Worm (Caenorhabditis elegans) whole organism, L1 larva: Measurements from ENCODE around the gene vang-1.
A peak's percentile ranks its signal among the peaks of the same experiment; 100 is the strongest.

ENCODE experiments used
- C04F5.9 ChIP-seq: sonication (generic microtip); optimal IDR thresholded peaks from 2 replicates; lab custom pipeline; 2016; ENCODE audit warnings: missing genetic modification characterization, missing compliant biosample characterization
- C16A3.4 ChIP-seq: fragments of 150-350 bp; optimal IDR thresholded peaks from 2 replicates; lab custom pipeline; 2014; ENCODE audit warnings: missing biosample characterization, missing genetic modification characterization
- C34B4.2 ChIP-seq: sonication (generic microtip); optimal IDR thresholded peaks from 2 replicates; lab custom pipeline; 2017; ENCODE audit warnings: mild to moderate bottlenecking, missing genetic modification characterization, missing compliant biosample characterization
- Y116A8C.19 ChIP-seq: sonication (generic microtip); optimal IDR thresholded peaks from 2 replicates; lab custom pipeline; 2016; ENCODE audit warnings: missing compliant biosample characterization, missing genetic modification characterization, borderline replicate concordance
- ama-1 ChIP-seq: fragments of 150-350 bp; optimal IDR thresholded peaks from 2 replicates; lab custom pipeline; 2014
- blmp-1 ChIP-seq: fragments of 150-350 bp; optimal IDR thresholded peaks from 2 replicates; lab custom pipeline; 2014; ENCODE audit warnings: missing biosample characterization, missing genetic modification characterization
- ceh-63 ChIP-seq: fragments of 200-800 bp; sonication (Bioruptor generic); optimal IDR thresholded peaks from 2 replicates; lab custom pipeline; 2018; ENCODE audit warnings: mild to moderate bottlenecking, missing genetic modification characterization, missing compliant biosample characterization
- ceh-8 ChIP-seq: fragments of 200-800 bp; sonication (Bioruptor generic); optimal IDR thresholded peaks from 2 replicates; lab custom pipeline; 2018; ENCODE audit warnings: mild to moderate bottlenecking, missing genetic modification characterization, moderate library complexity, missing compliant biosample characterization
- ceh-88 ChIP-seq: fragments of 200-800 bp; sonication (Bioruptor generic); IDR thresholded peaks from 2 replicates; pipeline ENCODE4 v1.3.6; 2022; ENCODE audit warnings: missing genetic modification characterization, missing compliant biosample characterization
- efl-1 ChIP-seq, 4 experiments: fragments of 150-350 bp; optimal IDR thresholded peaks in 3 of 4; peaks in 1 of 4; 1 replicate in 1 of 4; 2 replicates in 3 of 4; lab custom pipeline; 2014; ENCODE audit warnings: missing biosample characterization in 2 of 4, missing genetic modification characterization in 2 of 4, missing genetic modification reagents in 2 of 4
- efl-3 ChIP-seq: fragments of 200-800 bp; sonication (Bioruptor generic); optimal IDR thresholded peaks from 2 replicates; lab custom pipeline; 2018; ENCODE audit warnings: mild to moderate bottlenecking, missing genetic modification characterization, missing compliant biosample characterization
- egl-13 ChIP-seq: sonication (generic microtip); optimal IDR thresholded peaks from 2 replicates; lab custom pipeline; 2016; ENCODE audit warnings: missing genotype, missing genetic modification reagents, missing genetic modification characterization, missing compliant biosample characterization
- fkh-10 ChIP-seq: sonication (generic microtip); optimal IDR thresholded peaks from 2 replicates; lab custom pipeline; 2017; ENCODE audit warnings: missing biosample characterization, missing genetic modification reagents, missing genetic modification characterization
- fkh-4 ChIP-seq: sonication (generic microtip); optimal IDR thresholded peaks from 2 replicates; lab custom pipeline; 2016; ENCODE audit warnings: missing compliant biosample characterization, missing genetic modification characterization, borderline replicate concordance
- fkh-8 ChIP-seq: sonication (generic microtip); optimal IDR thresholded peaks from 2 replicates; lab custom pipeline; 2016; ENCODE audit warnings: mild to moderate bottlenecking, missing genetic modification characterization, missing compliant biosample characterization
- grh-1 ChIP-seq: fragments of 200-800 bp; sonication (Bioruptor generic); IDR thresholded peaks from 2 replicates; pipeline ENCODE4 v1.3.6; 2022; ENCODE audit warnings: missing genetic modification reagents, missing genetic modification characterization, missing compliant biosample characterization
- hlh-17 ChIP-seq: fragments of 200-800 bp; sonication (Bioruptor generic); optimal IDR thresholded peaks from 2 replicates; lab custom pipeline; 2018; ENCODE audit warnings: missing genetic modification characterization, mild to moderate bottlenecking, missing compliant biosample characterization, moderate library complexity, borderline replicate concordance
- hpl-2 ChIP-seq: fragments of 150-350 bp; optimal IDR thresholded peaks from 2 replicates; lab custom pipeline; 2014; ENCODE audit warnings: missing biosample characterization, missing genetic modification reagents, missing genetic modification characterization
- irx-1 ChIP-seq: sonication (generic microtip); optimal IDR thresholded peaks from 2 replicates; lab custom pipeline; 2016; ENCODE audit warnings: missing genetic modification characterization, missing compliant biosample characterization
- isw-1 ChIP-seq: fragments of 200-800 bp; sonication (Bioruptor generic); IDR thresholded peaks from 2 replicates; pipeline ENCODE4 v1.3.6; 2022; ENCODE audit warnings: missing genetic modification characterization, missing compliant biosample characterization
- lin-14 ChIP-seq: fragments of 200-800 bp; sonication (Bioruptor generic); optimal IDR thresholded peaks from 2 replicates; lab custom pipeline; 2018; ENCODE audit warnings: mild to moderate bottlenecking, missing genetic modification characterization, moderate library complexity, missing compliant biosample characterization
- lin-15B ChIP-seq: fragments of 150-350 bp; sonication (generic microtip); optimal IDR thresholded peaks from 3 replicates; lab custom pipeline; 2014; ENCODE audit warnings: missing biosample characterization, missing genetic modification characterization
- lin-39 ChIP-seq: fragments of 150-350 bp; optimal IDR thresholded peaks from 2 replicates; lab custom pipeline; 2014; ENCODE audit warnings: missing biosample characterization, missing genetic modification reagents, missing genetic modification characterization
- lir-3 ChIP-seq: sonication (generic microtip); optimal IDR thresholded peaks from 2 replicates; lab custom pipeline; 2016; ENCODE audit warnings: mild to moderate bottlenecking, missing genetic modification characterization, moderate library complexity, missing compliant biosample characterization; ENCODE audit not compliant: poor library complexity
- lsy-2 ChIP-seq, 2 experiments: fragments of 150-350 bp; optimal IDR thresholded peaks; 2 replicates each; lab custom pipeline; 2014; ENCODE audit warnings: missing biosample characterization in 2 of 2, missing genetic modification characterization in 2 of 2
- mdl-1 ChIP-seq, 2 experiments: fragments of 150-350 bp; optimal IDR thresholded peaks; 2 replicates each; lab custom pipeline; 2014 to 2017; ENCODE audit warnings: missing biosample characterization in 2 of 2, missing genetic modification characterization in 2 of 2, inconsistent platforms in 1 of 2
- mep-1 ChIP-seq: fragments of 150-350 bp; optimal IDR thresholded peaks from 2 replicates; lab custom pipeline; 2014; ENCODE audit warnings: missing biosample characterization, missing genetic modification characterization
- nhr-11 ChIP-seq: fragments of 150-350 bp; optimal IDR thresholded peaks from 2 replicates; lab custom pipeline; 2014; ENCODE audit warnings: missing biosample characterization, missing genetic modification characterization
- nhr-12 ChIP-seq: sonication (generic microtip); optimal IDR thresholded peaks from 2 replicates; lab custom pipeline; 2017; ENCODE audit warnings: missing biosample characterization, missing genetic modification characterization
- nhr-19 ChIP-seq: fragments of 200-800 bp; sonication (Bioruptor generic); conservative IDR thresholded peaks from 2 replicates; pipeline ENCODE4 v1.3.6; 2022; ENCODE audit warnings: missing genetic modification characterization, missing compliant biosample characterization
- nhr-237 ChIP-seq: fragments of 150-350 bp; optimal IDR thresholded peaks from 2 replicates; lab custom pipeline; 2014; ENCODE audit warnings: missing biosample characterization, missing genetic modification characterization
- nhr-47 ChIP-seq: sonication (generic microtip); optimal IDR thresholded peaks from 2 replicates; lab custom pipeline; 2016; ENCODE audit warnings: mild to moderate bottlenecking, missing genetic modification characterization, moderate library complexity, missing compliant biosample characterization
- nhr-76 ChIP-seq: sonication (generic microtip); optimal IDR thresholded peaks from 2 replicates; lab custom pipeline; 2017; ENCODE audit warnings: missing biosample characterization, missing genetic modification characterization
- nhr-77 ChIP-seq: fragments of 150-350 bp; optimal IDR thresholded peaks from 2 replicates; lab custom pipeline; 2014; ENCODE audit warnings: missing biosample characterization, missing genetic modification characterization
- nhr-84 ChIP-seq: sonication (generic microtip); optimal IDR thresholded peaks from 2 replicates; lab custom pipeline; 2017; ENCODE audit warnings: missing biosample characterization, missing genetic modification characterization
- nhr-85 ChIP-seq: sonication (generic microtip); peaks from one replicate; lab custom pipeline; 2016; ENCODE audit warnings: missing genetic modification characterization, inconsistent platforms, missing compliant biosample characterization
- pax-3 ChIP-seq: fragments of 200-800 bp; sonication (Bioruptor generic); optimal IDR thresholded peaks from 2 replicates; lab custom pipeline; 2018; ENCODE audit warnings: mild to moderate bottlenecking, missing genetic modification characterization, moderate library complexity, missing compliant biosample characterization
- skn-1 ChIP-seq: fragments of 150-350 bp; optimal IDR thresholded peaks from 2 replicates; lab custom pipeline; 2014; ENCODE audit warnings: missing biosample characterization, missing genetic modification characterization
- snpc-4 ChIP-seq: fragments of 150-350 bp; optimal IDR thresholded peaks from 2 replicates; lab custom pipeline; 2014; ENCODE audit warnings: missing biosample characterization, missing genetic modification characterization
- sptf-1 ChIP-seq: fragments of 150-350 bp; optimal IDR thresholded peaks from 2 replicates; lab custom pipeline; 2014; ENCODE audit warnings: missing biosample characterization, missing genetic modification characterization
- swsn-7 ChIP-seq: sonication (generic microtip); optimal IDR thresholded peaks from 2 replicates; lab custom pipeline; 2016; ENCODE audit warnings: missing genetic modification characterization, missing compliant biosample characterization
- tbx-2 ChIP-seq: sonication (generic microtip); optimal IDR thresholded peaks from 2 replicates; lab custom pipeline; 2016; ENCODE audit warnings: missing genetic modification characterization, missing compliant biosample characterization
- tlp-1 ChIP-seq: fragments of 150-350 bp; optimal IDR thresholded peaks from 2 replicates; lab custom pipeline; 2014; ENCODE audit warnings: missing biosample characterization, missing genetic modification characterization
- unc-130 ChIP-seq: fragments of 150-350 bp; optimal IDR thresholded peaks from 2 replicates; lab custom pipeline; 2017; ENCODE audit warnings: missing biosample characterization, missing genetic modification characterization, inconsistent platforms
- xbp-1 ChIP-seq: sonication (generic microtip); optimal IDR thresholded peaks from 2 replicates; lab custom pipeline; 2016; ENCODE audit warnings: missing genetic modification characterization, missing compliant biosample characterization
- zag-1 ChIP-seq: fragments of 150-350 bp; optimal IDR thresholded peaks from 2 replicates; lab custom pipeline; 2014; ENCODE audit warnings: missing biosample characterization, missing genetic modification characterization
- zip-4 ChIP-seq: fragments of 200-800 bp; sonication (Bioruptor generic); optimal IDR thresholded peaks from 2 replicates; lab custom pipeline; 2018; ENCODE audit warnings: mild to moderate bottlenecking, missing genetic modification characterization, moderate library complexity, missing compliant biosample characterization
- ztf-4 ChIP-seq: fragments of 150-350 bp; optimal IDR thresholded peaks from 2 replicates; lab custom pipeline; 2014; ENCODE audit warnings: missing biosample characterization, missing genetic modification characterization

Gene vang-1

DNA sequence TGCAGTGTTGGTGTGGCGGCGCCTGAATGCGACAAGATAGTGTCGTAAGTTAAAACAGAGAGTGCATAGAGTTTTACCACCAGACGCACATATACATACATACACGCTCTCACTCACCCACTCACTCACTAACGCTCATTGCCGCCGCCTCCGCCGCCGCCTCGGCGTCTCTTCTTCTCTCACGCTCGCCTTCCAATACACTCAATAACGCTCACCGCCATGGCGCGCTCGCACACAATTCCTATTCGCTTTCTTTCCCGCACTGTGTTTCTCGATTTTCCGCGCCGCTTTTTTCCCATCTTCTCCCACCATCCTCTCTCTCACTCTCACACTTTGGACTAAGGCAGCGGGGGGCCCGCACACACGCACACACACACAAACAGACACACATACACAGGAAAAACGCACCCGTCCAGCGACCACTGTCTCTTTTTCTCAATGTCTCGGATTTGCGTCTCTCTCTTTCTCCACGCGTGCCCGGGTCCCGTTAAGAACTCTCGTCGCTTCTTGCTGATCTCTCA is 33.2 kb upstream of the vang-1 start, which contains the start of gene kin-29 (continued):
- TF ChIP-seq fkh-8 (tag; lab: Kevin White, UChicago) (peak; percentile 95), sptf-1 (tag; lab: Kevin White, UChicago) (no peak), nhr-84 (tag; lab: Kevin White, UChicago) (no peak), Y116A8C.19 (tag; lab: Kevin White, UChicago) (no peak), ztf-4 (tag; lab: Kevin White, UChicago) (peak; percentile 72), xbp-1 (tag; lab: Kevin White, UChicago) (peak; percentile 77), efl-1 (optimal IDR thresholded peaks at IDR 0.05; lab: Kevin White, UChicago) (peak; percentile 42 to 51), efl-1 (GFP tag; optimal IDR thresholded peaks at IDR 0.05 in 1 of 2; lab: Kevin White, UChicago) (peak; percentile 4 to 91), fkh-4 (tag; lab: Kevin White, UChicago) (no peak), lin-14 (GFP tag; lab: Kevin White, UChicago) (peak; percentile 96), hpl-2 (GFP tag; lab: Kevin White, UChicago) (peak; percentile 74), C34B4.2 (tag; lab: Kevin White, UChicago) (no peak), lir-3 (tag; lab: Kevin White, UChicago) (peak; percentile 23), ceh-8 (GFP tag; lab: Kevin White, UChicago) (peak; percentile 35), C04F5.9 (tag; lab: Kevin White, UChicago) (peak; percentile 24), egl-13 (peak; percentile 64), fkh-10 (peak; percentile 89), unc-130 (tag; lab: Kevin White, UChicago) (peak; percentile 30), efl-3 (no peak), nhr-47 (peak; percentile 87), irx-1 (peak; percentile 66), blmp-1 (tag; lab: Kevin White, UChicago) (peak; percentile 82), isw-1 (GFP tag; lab: Robert Waterston, UW) (peak; percentile 59), swsn-7 (tag; lab: Kevin White, UChicago) (peak; percentile 92), mep-1 (tag; lab: Kevin White, UChicago) (peak; percentile 78), nhr-76 (tag; lab: Kevin White, UChicago) (no peak), ceh-63 (GFP tag; lab: Kevin White, UChicago) (no peak), mdl-1 (tag; optimal IDR thresholded peaks at IDR 0.05; lab: Kevin White, UChicago) (peak in 1 of 2 experiments; percentile 84), nhr-11 (no peak), tbx-2 (peak; percentile 90), zag-1 (tag; lab: Kevin White, UChicago) (no peak), lsy-2 (tag; optimal IDR thresholded peaks at IDR 0.05; lab: Kevin White, UChicago) (peak; percentile 55 to 82), ceh-88 (GFP tag; lab: Robert Waterston, UW) (peak; percentile 51; the same call in 1 of the 2 replicates), nhr-77 (tag; lab: Kevin White, UChicago) (peak; percentile 88), skn-1 (tag; lab: Kevin White, UChicago) (peak; percentile 84), nhr-19 (peak; percentile 71), C16A3.4 (tag; lab: Kevin White, UChicago) (peak; percentile 86), nhr-85 (tag; lab: Kevin White, UChicago) (peak; percentile 93), lin-15B (peak; percentile 11), tlp-1 (tag; lab: Kevin White, UChicago) (no peak), snpc-4 (tag; lab: Kevin White, UChicago) (peak; percentile 18), nhr-237 (peak; percentile 43), ama-1 (lab: Kevin White, UChicago) (no peak), nhr-12 (tag; lab: Kevin White, UChicago) (no peak), hlh-17 (GFP tag; lab: Kevin White, UChicago) (no peak), lin-39 (tag; lab: Kevin White, UChicago) (no peak), zip-4 (GFP tag; lab: Kevin White, UChicago) (peak; percentile 43), pax-3 (peak; percentile 67), grh-1 (0 out of 2 replicates have a peak, but pooled peaks have one; percentile 27)
- TF ChIP-seq, all 84 proteins: peak for 53
